Worm (Caenorhabditis elegans): ENCODE measurements around the gene F44A6.5.

Gene F44A6.5

ce11 chrX:10236844-10237243 is 18.1 kb upstream of the F44A6.5 start, which contains the start of gene zipt-13:
TSS of gene zipt-13 (minus strand) at chrX:10236944.
- TF ChIP-seq lin-40 (tag; optimal IDR thresholded peaks at IDR 0.05) (peak; percentile 16), F10E7.11 (tag; optimal IDR thresholded peaks at IDR 0.05) (no peak)

- TF ChIP-seq ztf-25 (GFP tag; IDR thresholded peaks at IDR 0.05) (no peak), B0035.1 (tag; optimal IDR thresholded peaks at IDR 0.05) (no peak), lin-26 (GFP tag; IDR thresholded peaks at IDR 0.05) (no peak), aptf-2 (GFP tag; conservative IDR thresholded peaks at IDR 0.05) (no peak), die-1 (tag; optimal IDR thresholded peaks at IDR 0.05) (no peak), F37B4.10 (GFP tag; IDR thresholded peaks at IDR 0.05) (no peak), snpc-1.3 (tag; optimal IDR thresholded peaks at IDR 0.05; ENCODE audit: insufficient read depth) (no peak), T26A5.8 (tag; optimal IDR thresholded peaks at IDR 0.05) (no peak), sdz-38 (tag; optimal IDR thresholded peaks at IDR 0.05) (no peak), hlh-26 (GFP tag; conservative IDR thresholded peaks at IDR 0.05) (no peak), nfya-1 (tag; optimal IDR thresholded peaks at IDR 0.05; ENCODE audit: borderline replicate concordance, insufficient read depth) (no peak), Y95B8A.8 (GFP tag; IDR thresholded peaks at IDR 0.05) (no peak), Y79H2A.3 (GFP tag; conservative IDR thresholded peaks at IDR 0.05) (no peak), egrh-3 (GFP tag; IDR thresholded peaks at IDR 0.05) (no peak), B0336.3 (GFP tag; IDR thresholded peaks at IDR 0.05) (no peak), dox-1 (GFP tag; IDR thresholded peaks at IDR 0.05) (no peak), let-607 (tag; optimal IDR thresholded peaks at IDR 0.05) (no peak), hrde-1 (tag; optimal IDR thresholded peaks at IDR 0.05; ENCODE audit: borderline replicate concordance) (no peak), athp-1 (tag; optimal IDR thresholded peaks at IDR 0.05) (no peak), Y53F4B.3 (GFP tag; IDR thresholded peaks at IDR 0.05) (no peak)
Observed at ce11 chrX:10232395-10232794, 13.7 kb upstream of the F44A6.5 start.

ce11 chrX:10230872-10231271 is 12.1 kb upstream of the F44A6.5 start:
- TF ChIP-seq lin-40 (tag; optimal IDR thresholded peaks at IDR 0.05) (peak; percentile 16), efl-1 (GFP tag; optimal IDR thresholded peaks at IDR 0.05) (no peak)

DNA sequence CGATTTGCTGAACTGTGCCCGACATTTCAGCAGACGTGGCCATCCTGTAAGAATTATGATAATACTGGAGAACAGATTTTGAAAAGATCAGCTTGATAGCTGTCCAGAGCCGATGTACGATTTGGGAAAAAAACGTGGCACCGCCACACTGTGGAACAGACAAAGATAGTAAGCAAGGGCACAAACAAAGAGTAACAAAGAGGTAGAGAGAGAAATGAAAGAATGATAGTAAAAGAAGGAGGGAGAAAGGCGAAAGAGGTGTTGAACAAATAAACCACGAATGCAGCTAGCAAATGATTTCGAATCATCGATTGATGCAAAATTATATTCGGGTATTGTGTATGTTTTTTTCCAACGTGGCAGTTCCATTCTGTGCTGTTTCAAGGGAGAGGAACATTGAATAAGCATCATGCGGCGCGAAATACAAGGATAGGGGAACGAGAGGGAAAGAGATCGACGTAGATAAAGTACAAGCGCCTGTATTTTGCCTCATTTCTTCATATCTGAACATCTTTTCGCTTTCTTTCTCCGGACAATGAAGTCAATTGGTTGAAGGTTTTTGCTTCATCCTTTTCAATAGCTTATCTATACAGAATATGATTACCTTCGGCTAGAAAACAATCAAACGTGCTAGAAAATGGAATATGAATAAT is 9.5 kb upstream of the F44A6.5 start, which contains the start of gene C14H10.3:
TSS of gene C14H10.3 (minus strand) at position 44 of the 653 bp plus-strand sequence.
- peak; percentile 26 for TF ChIP-seq nhr-80 (tag; optimal IDR thresholded peaks at IDR 0.05)
- no peak for TF ChIP-seq pbrm-1 (GFP tag; IDR thresholded peaks at IDR 0.05)
- no peak for TF ChIP-seq B0261.1 (tag; optimal IDR thresholded peaks at IDR 0.05)

- TF ChIP-seq attf-3 (GFP tag; conservative IDR thresholded peaks at IDR 0.05) (no peak), lin-35 (GFP tag; optimal IDR thresholded peaks at IDR 0.05) (no peak), ceh-91 (GFP tag; IDR thresholded peaks at IDR 0.05) (no peak), snpc-1.3 (tag; optimal IDR thresholded peaks at IDR 0.05; ENCODE audit: insufficient read depth) (no peak), ztf-22 (GFP tag; optimal IDR thresholded peaks at IDR 0.05) (no peak), ztf-25 (GFP tag; IDR thresholded peaks at IDR 0.05) (no peak)
Observed at ce11 chrX:10227217-10227616, 8.5 kb upstream of the F44A6.5 start.
